Worm (Caenorhabditis elegans): ENCODE measurements around the gene dop-5.
A peak's percentile ranks its signal among the peaks of the same experiment; 100 is the strongest.

dop-5 gene

DNA sequence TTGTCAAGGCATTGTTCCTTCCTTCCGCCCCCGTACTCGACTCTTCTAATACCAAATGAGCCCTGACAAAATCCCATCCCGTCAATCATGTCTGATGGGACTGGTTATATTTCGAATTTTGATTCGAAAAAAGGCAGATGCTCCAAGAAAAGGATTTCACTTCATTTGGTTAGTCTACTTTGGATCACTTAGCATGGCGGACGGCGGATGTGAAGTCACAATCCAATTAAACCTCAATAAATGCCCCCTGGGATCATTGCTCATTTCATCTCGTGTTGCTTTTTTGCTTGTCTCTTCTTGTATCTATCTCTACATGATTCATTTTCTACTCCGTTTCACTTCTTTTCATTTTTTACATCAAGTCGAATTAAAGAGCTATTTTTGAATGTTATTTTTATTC lies 13.3 kb upstream of the dop-5 start (continued):
- TF ChIP-seq rec-8 (tag; optimal IDR thresholded peaks at IDR 0.05) (no peak), let-607 (tag; optimal IDR thresholded peaks at IDR 0.05) (no peak), hsf-1 (GFP tag; IDR thresholded peaks at IDR 0.05) (no peak)

DNA sequence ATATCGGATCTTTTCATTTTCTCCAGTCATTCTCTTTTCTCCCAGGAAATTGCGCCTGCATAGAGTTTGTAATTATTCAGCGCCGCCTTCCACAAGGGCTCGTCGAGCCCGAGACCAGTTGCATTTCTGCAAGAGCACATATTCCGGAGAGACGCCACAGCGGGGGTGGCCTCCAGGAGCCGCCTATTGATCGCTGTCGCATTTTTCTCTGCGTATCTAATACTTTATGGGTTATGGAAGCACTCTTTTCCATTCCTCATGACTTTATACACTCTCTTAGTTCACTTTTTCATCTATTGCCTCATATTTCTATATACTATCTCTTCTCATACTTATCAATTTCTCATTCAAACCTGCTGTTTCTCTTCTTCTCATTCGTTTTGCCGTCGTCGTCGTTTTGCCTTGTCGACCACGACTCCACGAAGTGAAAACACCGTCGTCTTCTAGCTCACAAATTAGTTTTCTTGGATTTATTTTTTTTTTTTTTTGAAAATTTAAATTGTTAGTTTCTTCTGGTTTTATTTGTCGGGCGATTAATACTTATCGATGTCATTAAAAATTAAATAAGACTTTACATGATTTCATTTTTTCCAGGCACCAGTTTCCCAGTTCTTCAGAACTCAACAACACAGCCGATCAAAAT lies 9.2 kb upstream of the dop-5 start, which contains the start of gene cnb-1:
Gene cnb-1, plus strand, starts transcription at position 593 of the 643 bp plus-strand sequence.
- peak; percentile 27 for TF ChIP-seq nhr-80 (tag; optimal IDR thresholded peaks at IDR 0.05)
- TF ChIP-seq egrh-3 (GFP tag; IDR thresholded peaks at IDR 0.05): no peak
- TF ChIP-seq F37B4.10 (GFP tag; IDR thresholded peaks at IDR 0.05): no peak
- TF ChIP-seq mes-4 (tag; optimal IDR thresholded peaks at IDR 0.05): no peak
- no peak for TF ChIP-seq unc-130 (GFP tag; optimal IDR thresholded peaks at IDR 0.05)
- no peak for TF ChIP-seq Y95B8A.8 (GFP tag; IDR thresholded peaks at IDR 0.05)
- TF ChIP-seq madf-3 (GFP tag; IDR thresholded peaks at IDR 0.05): no peak
- TF ChIP-seq pbrm-1 (GFP tag; IDR thresholded peaks at IDR 0.05): peak; percentile 48; the same call in 1 of the 2 replicates
- TF ChIP-seq snpc-4 (GFP tag; optimal IDR thresholded peaks at IDR 0.05): no peak
- no peak for TF ChIP-seq snpc-4 (tag; optimal IDR thresholded peaks at IDR 0.05)
- no peak for TF ChIP-seq ceh-79 (tag; optimal IDR thresholded peaks at IDR 0.05)
- no peak for TF ChIP-seq nhr-90 (tag; optimal IDR thresholded peaks at IDR 0.05)
- no peak for TF ChIP-seq nfyb-1 (GFP tag; IDR thresholded peaks at IDR 0.05)
- no peak for TF ChIP-seq chd-7 (tag; optimal IDR thresholded peaks at IDR 0.05)
- TF ChIP-seq dpff-1 (tag; optimal IDR thresholded peaks at IDR 0.05): no peak
- TF ChIP-seq nhr-27 (tag; optimal IDR thresholded peaks at IDR 0.05): no peak
- TF ChIP-seq K12H6.12 (tag; optimal IDR thresholded peaks at IDR 0.05): no peak
- no peak for TF ChIP-seq sea-2 (GFP tag; IDR thresholded peaks at IDR 0.05)
- no peak for TF ChIP-seq ztf-26 (tag; optimal IDR thresholded peaks at IDR 0.05)
- TF ChIP-seq egl-18 (GFP tag; IDR thresholded peaks at IDR 0.05): no peak
- peak; percentile 67 for TF ChIP-seq lin-40 (tag; optimal IDR thresholded peaks at IDR 0.05)
- TF ChIP-seq lir-1 (GFP tag; conservative IDR thresholded peaks at IDR 0.05): no peak
- peak; percentile 59 for TF ChIP-seq attf-5 (GFP tag; optimal IDR thresholded peaks at IDR 0.05)
- TF ChIP-seq rcor-1 (GFP tag; IDR thresholded peaks at IDR 0.05): 0 out of 2 replicates have a peak, but pooled peaks have one; percentile 17
- TF ChIP-seq Y53G8AR.9 (GFP tag; conservative IDR thresholded peaks at IDR 0.05): no peak
- TF ChIP-seq nhr-120 (GFP tag; IDR thresholded peaks at IDR 0.05): no peak
- TF ChIP-seq hmg-1.2 (GFP tag; IDR thresholded peaks at IDR 0.05): peak; percentile 83
- TF ChIP-seq bed-2 (GFP tag; IDR thresholded peaks at IDR 0.05): no peak
- no peak; the same call in 1 of the 2 replicates for TF ChIP-seq lin-26 (GFP tag; IDR thresholded peaks at IDR 0.05)
- 0 out of 2 replicates have a peak, but pooled peaks have one; percentile 28 for TF ChIP-seq ceh-100 (GFP tag; IDR thresholded peaks at IDR 0.05)
- no peak for TF ChIP-seq cebp-2 (GFP tag; IDR thresholded peaks at IDR 0.05)
- TF ChIP-seq let-607 (tag; optimal IDR thresholded peaks at IDR 0.05): no peak
- TF ChIP-seq lin-35 (GFP tag; optimal IDR thresholded peaks at IDR 0.05): peak in 1 of 3 experiments; percentile 34
- peak; percentile 23 for TF ChIP-seq ZK185.1 (tag; optimal IDR thresholded peaks at IDR 0.05; ENCODE audit: poor library complexity, severe bottlenecking)
- TF ChIP-seq mcd-1 (GFP tag; IDR thresholded peaks at IDR 0.05): no peak; the same call in 1 of the 2 replicates

DNA sequence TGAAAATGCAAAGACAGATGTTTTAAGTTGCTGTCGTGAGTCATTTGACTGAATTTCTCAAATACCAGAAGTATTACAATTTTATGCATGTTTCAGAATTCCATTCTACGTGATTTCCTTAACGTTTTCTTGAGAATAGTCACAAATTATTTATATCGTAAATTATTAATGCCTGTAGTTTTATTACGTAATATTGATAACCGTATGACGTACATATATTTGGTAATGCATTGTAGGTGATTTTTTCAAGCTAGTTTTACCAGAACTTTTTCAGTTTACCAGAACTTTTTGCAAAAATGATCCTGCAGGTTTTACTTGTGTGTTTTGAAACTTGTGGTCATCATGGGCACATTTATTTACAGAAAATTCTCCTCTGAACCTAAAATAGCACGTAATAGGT lies 7.9 kb upstream of the dop-5 start:
- TF ChIP-seq lin-54 (GFP tag; optimal IDR thresholded peaks at IDR 0.05): no peak
- TF ChIP-seq lsl-1 (GFP tag; optimal IDR thresholded peaks at IDR 0.05): no peak
- no peak for TF ChIP-seq rpc-1 (optimal IDR thresholded peaks at IDR 0.05)
- no peak for TF ChIP-seq rpc-1 (tag; optimal IDR thresholded peaks at IDR 0.05)
- no peak for TF ChIP-seq pbrm-1 (GFP tag; IDR thresholded peaks at IDR 0.05)
- TF ChIP-seq snpc-1.1 (tag; optimal IDR thresholded peaks at IDR 0.05; ENCODE audit: insufficient read depth): no peak
- no peak for TF ChIP-seq ztf-26 (tag; optimal IDR thresholded peaks at IDR 0.05)
- no peak for TF ChIP-seq pha-4 (tag; optimal IDR thresholded peaks at IDR 0.05)
- no peak for TF ChIP-seq aptf-3 (GFP tag; IDR thresholded peaks at IDR 0.05)
- no peak for TF ChIP-seq dox-1 (GFP tag; IDR thresholded peaks at IDR 0.05)

Data from whole organism, young adult.